Fruit fly (Drosophila melanogaster) whole organism, adult: ENCODE measurements around the gene Tm1.

Source experiments
- CG7045 ChIP-seq: fragments of 200-800 bp; sonication (Bioruptor generic); optimal IDR thresholded peaks from 2 replicates; lab custom pipeline; 2017; ENCODE audit warnings: missing biosample characterization, mild to moderate bottlenecking, missing genetic modification characterization
- Hr96 ChIP-seq: fragments of 200-800 bp; sonication (Bioruptor generic); optimal IDR thresholded peaks from 2 replicates; lab custom pipeline; 2016; ENCODE audit warnings: missing biosample characterization, missing genetic modification characterization
- tj ChIP-seq: fragments of 200-800 bp; sonication (Bioruptor generic); optimal IDR thresholded peaks from 3 replicates; lab custom pipeline; 2017; ENCODE audit warnings: missing biosample characterization, mild to moderate bottlenecking, missing genetic modification characterization, moderate library complexity

DNA sequence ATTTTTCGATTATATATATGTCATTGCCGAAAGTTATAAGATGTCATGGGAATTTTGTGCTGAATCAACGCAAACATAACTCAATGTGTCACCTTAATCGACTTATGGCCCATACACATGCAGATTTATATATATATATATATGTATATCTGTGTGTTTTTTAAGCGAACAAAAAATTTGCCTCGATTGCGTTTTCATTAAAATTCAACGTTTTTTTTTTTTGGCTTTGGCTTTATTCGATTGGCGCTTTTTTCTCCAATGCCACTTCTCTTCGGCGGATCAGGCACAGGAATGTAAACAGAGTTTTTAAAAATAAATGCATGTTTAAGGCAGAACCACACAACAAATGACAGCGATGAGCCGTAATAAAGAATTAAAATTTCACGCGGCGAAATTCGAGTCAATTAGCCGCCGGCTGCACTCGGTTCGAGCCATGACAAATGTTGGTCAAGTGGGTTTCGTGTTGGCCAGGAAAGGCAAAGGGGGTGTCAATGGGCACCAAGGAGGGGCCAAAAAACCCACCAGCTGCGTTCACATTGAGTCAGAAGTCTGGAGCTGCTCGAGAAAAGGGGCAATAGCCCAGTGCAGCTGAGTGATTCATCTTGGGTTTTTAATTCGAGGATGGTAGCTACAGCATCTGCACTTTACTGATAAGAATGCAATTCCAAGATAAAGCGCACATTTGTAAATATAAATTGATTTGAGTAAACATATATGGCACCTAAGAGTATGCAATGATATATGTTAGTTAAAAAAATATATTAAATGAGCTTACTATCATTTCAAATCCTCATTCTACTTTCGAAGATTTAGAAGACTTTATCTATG is 5.2 kb downstream of the Tm1 start:
- TF ChIP-seq Hr96 = no peak
- TF ChIP-seq CG7045 = no peak
- peak; percentile 96 for TF ChIP-seq tj (GFP tag; lab: Kevin White, UChicago)
